5 fruit fly cellular contexts compared by ENCODE assay signal in the genomic region with DNA sequence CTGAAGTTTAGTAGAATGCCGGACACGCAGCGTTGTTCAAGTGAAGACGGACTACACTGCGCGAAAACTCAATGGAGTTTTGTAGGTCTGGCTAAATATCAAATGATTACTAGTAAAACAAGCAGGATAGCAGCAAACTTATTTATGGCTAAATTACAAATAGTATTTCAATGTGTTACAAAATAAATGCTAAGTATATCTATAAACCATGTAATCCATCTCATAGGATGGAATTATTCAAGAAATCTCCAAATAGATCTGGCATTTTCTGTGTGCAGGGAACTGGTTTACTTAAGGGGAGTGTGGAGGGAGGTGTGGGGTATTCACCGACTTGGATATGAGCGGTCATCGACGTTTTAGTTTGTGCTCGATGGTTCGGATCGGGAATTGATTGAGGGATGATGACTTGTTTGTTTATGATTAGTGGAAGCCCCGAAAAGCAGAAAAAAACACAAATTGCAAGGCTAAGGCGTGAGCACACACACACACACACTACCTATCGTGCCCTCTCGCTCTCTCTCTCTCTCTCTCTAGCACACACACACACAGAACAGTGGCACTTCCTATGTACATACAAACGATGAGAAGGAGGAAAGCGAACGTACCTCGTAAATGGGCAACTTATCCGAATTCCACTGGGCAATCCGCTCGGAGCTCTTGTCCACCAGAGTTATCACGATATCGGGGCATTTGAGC.
A peak's percentile ranks its signal among the peaks of the same experiment; 100 is the strongest.
TF ChIP-seq lines count a peak whose summit lies in the region.

No protein-coding gene starts in this region.

- no peak for TF ChIP-seq CTCF in whole organism, embryonic (GFP tag; optimal IDR thresholded peaks at IDR 0.05; lab: Kevin White, UChicago)

TF ChIP-seq in whole organism, 6 proteins besides CTCF, POLR2A, EP300 and RAD21:
- TF ChIP-seq EcR (GFP tag; optimal IDR thresholded peaks at IDR 0.05; lab: Kevin White, UChicago) (no peak), psq (optimal IDR thresholded peaks at IDR 0.05; lab: Kevin White, UChicago) (peak; percentile 1), Dll (optimal IDR thresholded peaks at IDR 0.05; lab: Kevin White, UChicago) (no peak), pan (optimal IDR thresholded peaks at IDR 0.05; lab: Kevin White, UChicago) (no peak), CG8478 (optimal IDR thresholded peaks at IDR 0.05; lab: Kevin White, UChicago) (no peak), usp (GFP tag; optimal IDR thresholded peaks at IDR 0.05; lab: Kevin White, UChicago) (no peak)
TF ChIP-seq in whole organism: peak in this region for 1.

TF ChIP-seq in whole organism, embryonic, 481 proteins besides CTCF, POLR2A, EP300 and RAD21 (continues in another document):
- peak; percentile 58 for TF ChIP-seq CG6854 (GFP tag; optimal IDR thresholded peaks at IDR 0.05; lab: Kevin White, UChicago)
- TF ChIP-seq Elba2 (GFP tag; optimal IDR thresholded peaks at IDR 0.05; lab: Kevin White, UChicago): no peak
- TF ChIP-seq br (optimal IDR thresholded peaks at IDR 0.05; lab: Kevin White, UChicago): no peak
- TF ChIP-seq Lpt (GFP tag; optimal IDR thresholded peaks at IDR 0.05; lab: Kevin White, UChicago): no peak
- TF ChIP-seq CG10267 (tag; optimal IDR thresholded peaks at IDR 0.05; lab: Kevin White, UChicago): peak; percentile 75
- TF ChIP-seq shn (GFP tag; optimal IDR thresholded peaks at IDR 0.05; lab: Kevin White, UChicago): peak; percentile 68
- peak; percentile 78 for TF ChIP-seq tx (GFP tag; optimal IDR thresholded peaks at IDR 0.05; lab: Kevin White, UChicago)
- TF ChIP-seq Hmx (GFP tag; optimal IDR thresholded peaks at IDR 0.05; lab: Kevin White, UChicago): peak; percentile 43
- TF ChIP-seq maf-S (GFP tag; optimal IDR thresholded peaks at IDR 0.05; lab: Kevin White, UChicago): peak; percentile 60
- TF ChIP-seq btn (GFP tag; optimal IDR thresholded peaks at IDR 0.05; lab: Kevin White, UChicago): peak; percentile 50
- TF ChIP-seq CG8944 (GFP tag; optimal IDR thresholded peaks at IDR 0.05; lab: Kevin White, UChicago): peak; percentile 79
- no peak for TF ChIP-seq abd-A (tag; optimal IDR thresholded peaks at IDR 0.05; lab: Kevin White, UChicago)
- peak; percentile 64; the same call in 1 of the 2 replicates for TF ChIP-seq stc (GFP tag; IDR thresholded peaks at IDR 0.05; lab: Robert Waterston, UW)
- peak; percentile 59 for TF ChIP-seq Max (GFP tag; optimal IDR thresholded peaks at IDR 0.05; lab: Kevin White, UChicago)
- peak; percentile 88 for TF ChIP-seq CoRest (tag; optimal IDR thresholded peaks at IDR 0.05; lab: Kevin White, UChicago)
- peak; percentile 49 for TF ChIP-seq CG17802 (tag; optimal IDR thresholded peaks at IDR 0.05; lab: Kevin White, UChicago)
- TF ChIP-seq Drgx (GFP tag; IDR thresholded peaks at IDR 0.05; lab: Robert Waterston, UW): peak; percentile 70
- TF ChIP-seq unc-4 (GFP tag; IDR thresholded peaks at IDR 0.05; lab: Robert Waterston, UW; ENCODE audit: partially characterized antibody): no peak
- peak; percentile 87 for TF ChIP-seq CG7556 (GFP tag; optimal IDR thresholded peaks at IDR 0.05; lab: Kevin White, UChicago)

TF ChIP-seq in whole organism, prepupa, 60 proteins besides CTCF, POLR2A, EP300 and RAD21 (continues in another document):
- TF ChIP-seq Hr39 (GFP tag; optimal IDR thresholded peaks at IDR 0.05; lab: Kevin White, UChicago) (peak; percentile 62), Hr4 (GFP tag; optimal IDR thresholded peaks at IDR 0.05; lab: Kevin White, UChicago) (peak; percentile 84), CG6792 (GFP tag; optimal IDR thresholded peaks at IDR 0.05; lab: Kevin White, UChicago) (peak; percentile 70), CG8119 (GFP tag; IDR thresholded peaks at IDR 0.05; lab: Robert Waterston, UW) (peak; percentile 79; the same call in 2 of the 3 replicates), Eip93F (GFP tag; optimal IDR thresholded peaks at IDR 0.05; lab: Kevin White, UChicago) (no peak), dac (GFP tag; optimal IDR thresholded peaks at IDR 0.05; lab: Kevin White, UChicago) (peak; percentile 66), fd85E (GFP tag; optimal IDR thresholded peaks at IDR 0.05; lab: Kevin White, UChicago) (no peak), CG11294 (GFP tag; IDR thresholded peaks at IDR 0.05; lab: Robert Waterston, UW) (peak; percentile 35), vri (GFP tag; optimal IDR thresholded peaks at IDR 0.05; lab: Kevin White, UChicago) (peak; percentile 59), CG3032 (tag; optimal IDR thresholded peaks at IDR 0.05; lab: Kevin White, UChicago) (peak; percentile 80), CG11762 (GFP tag; optimal IDR thresholded peaks at IDR 0.05; lab: Kevin White, UChicago; ENCODE audit: insufficient read depth) (peak; percentile 63), cyc (GFP tag; optimal IDR thresholded peaks at IDR 0.05; lab: Kevin White, UChicago) (peak; percentile 24), ss (GFP tag; optimal IDR thresholded peaks at IDR 0.05; lab: Kevin White, UChicago) (peak; percentile 77 to 89), Eip78C (GFP tag; lab: Kevin White, UChicago) (peak; percentile 97), CG6276 (GFP tag; optimal IDR thresholded peaks at IDR 0.05; lab: Kevin White, UChicago) (peak; percentile 81), esn (GFP tag; optimal IDR thresholded peaks at IDR 0.05; lab: Kevin White, UChicago) (peak; percentile 70), Blimp-1 (GFP tag; optimal IDR thresholded peaks at IDR 0.05; lab: Kevin White, UChicago) (no peak), Ets96B (tag; optimal IDR thresholded peaks at IDR 0.05; lab: Kevin White, UChicago) (peak; percentile 86), CG34406 (GFP tag; optimal IDR thresholded peaks at IDR 0.05; lab: Kevin White, UChicago) (peak; percentile 68), CG11902 (GFP tag; optimal IDR thresholded peaks at IDR 0.05; lab: Kevin White, UChicago) (no peak)

TF ChIP-seq in whole organism, pupa, 21 proteins besides CTCF, POLR2A, EP300 and RAD21:
- TF ChIP-seq CG14655 (GFP tag; optimal IDR thresholded peaks at IDR 0.05; lab: Kevin White, UChicago): peak; percentile 87
- peak; percentile 95 for TF ChIP-seq EcR (GFP tag; optimal IDR thresholded peaks at IDR 0.05; lab: Kevin White, UChicago)
- TF ChIP-seq fd96Ca (GFP tag; IDR thresholded peaks at IDR 0.05; lab: Robert Waterston, UW): no peak
- TF ChIP-seq CG8301 (tag; optimal IDR thresholded peaks at IDR 0.05; lab: Kevin White, UChicago): peak; percentile 87
- TF ChIP-seq CG9948 (tag; optimal IDR thresholded peaks at IDR 0.05; lab: Kevin White, UChicago): peak; percentile 92
- TF ChIP-seq Pif1B (GFP tag; optimal IDR thresholded peaks at IDR 0.05; lab: Kevin White, UChicago): peak; percentile 57
- peak; percentile 82 for TF ChIP-seq CG34367 (tag; optimal IDR thresholded peaks at IDR 0.05; lab: Kevin White, UChicago)
- TF ChIP-seq rn (GFP tag; IDR thresholded peaks at IDR 0.05; lab: Robert Waterston, UW): no peak
- peak; percentile 63; the same call in 1 of the 2 replicates for TF ChIP-seq CG12605 (GFP tag; IDR thresholded peaks at IDR 0.05; lab: Robert Waterston, UW)
- peak; percentile 84 for TF ChIP-seq CG15710 (tag; optimal IDR thresholded peaks at IDR 0.05; lab: Kevin White, UChicago)
- TF ChIP-seq CG8159 (tag; optimal IDR thresholded peaks at IDR 0.05; lab: Kevin White, UChicago): peak; percentile 84
- peak; percentile 45 for TF ChIP-seq Snoo (tag; optimal IDR thresholded peaks at IDR 0.05; lab: Kevin White, UChicago)
- peak; percentile 55; the same call in 1 of the 2 replicates for TF ChIP-seq CG32121 (GFP tag; IDR thresholded peaks at IDR 0.05; lab: Robert Waterston, UW)
- peak; percentile 82 for TF ChIP-seq Pif1A (GFP tag; optimal IDR thresholded peaks at IDR 0.05; lab: Kevin White, UChicago)
- peak; percentile 66 for TF ChIP-seq gl (tag; optimal IDR thresholded peaks at IDR 0.05; lab: Kevin White, UChicago)
- TF ChIP-seq Ets98B (GFP tag; IDR thresholded peaks at IDR 0.05; lab: Robert Waterston, UW): peak; percentile 77
- TF ChIP-seq D1 (tag; optimal IDR thresholded peaks at IDR 0.05; lab: Kevin White, UChicago): no peak
- TF ChIP-seq CG13204 (GFP tag; optimal IDR thresholded peaks at IDR 0.05; lab: Kevin White, UChicago): peak; percentile 66
- peak; percentile 80 for TF ChIP-seq CG17806 (tag; optimal IDR thresholded peaks at IDR 0.05; lab: Kevin White, UChicago)
- TF ChIP-seq CG10348 (GFP tag; IDR thresholded peaks at IDR 0.05; lab: Robert Waterston, UW): no peak
- peak; percentile 71 for TF ChIP-seq CG4496 (GFP tag; IDR thresholded peaks at IDR 0.05; lab: Robert Waterston, UW)

TF ChIP-seq in whole organism, wandering third instar larva, 38 proteins besides CTCF, POLR2A, EP300 and RAD21:
- TF ChIP-seq Hr83 (GFP tag; optimal IDR thresholded peaks at IDR 0.05; lab: Kevin White, UChicago; ENCODE audit: poor library complexity, severe bottlenecking): no peak
- no peak for TF ChIP-seq GATAd (GFP tag; optimal IDR thresholded peaks at IDR 0.05; lab: Kevin White, UChicago)
- TF ChIP-seq fru (GFP tag; optimal IDR thresholded peaks at IDR 0.05; lab: Kevin White, UChicago): peak; percentile 39
- TF ChIP-seq Rel (GFP tag; optimal IDR thresholded peaks at IDR 0.05; lab: Kevin White, UChicago): no peak
- TF ChIP-seq Rel (tag; optimal IDR thresholded peaks at IDR 0.05; lab: Kevin White, UChicago): peak; percentile 78
- TF ChIP-seq Hnf4 (GFP tag; optimal IDR thresholded peaks at IDR 0.05; lab: Kevin White, UChicago): peak; percentile 58
- TF ChIP-seq foxo (GFP tag; optimal IDR thresholded peaks at IDR 0.05; lab: Kevin White, UChicago): peak in 1 of 2 experiments; percentile 24
- TF ChIP-seq br (GFP tag; optimal IDR thresholded peaks at IDR 0.05; lab: Kevin White, UChicago): peak; percentile 22
- TF ChIP-seq OdsH (GFP tag; optimal IDR thresholded peaks at IDR 0.05; lab: Kevin White, UChicago): peak; percentile 67
- TF ChIP-seq N (GFP tag; optimal IDR thresholded peaks at IDR 0.05; lab: Kevin White, UChicago): peak; percentile 16
- TF ChIP-seq psq (GFP tag; optimal IDR thresholded peaks at IDR 0.05; lab: Kevin White, UChicago): no peak
- TF ChIP-seq woc (GFP tag; optimal IDR thresholded peaks at IDR 0.05; lab: Kevin White, UChicago): peak; percentile 59
- TF ChIP-seq sv (GFP tag; optimal IDR thresholded peaks at IDR 0.05; lab: Kevin White, UChicago): peak; percentile 74
- peak; percentile 60 for TF ChIP-seq rgr (GFP tag; optimal IDR thresholded peaks at IDR 0.05; lab: Kevin White, UChicago)
- peak; percentile 72 for TF ChIP-seq ey (GFP tag; optimal IDR thresholded peaks at IDR 0.05; lab: Kevin White, UChicago)
